Fruit fly (Drosophila melanogaster): ENCODE results near the gene sti.

DNA sequence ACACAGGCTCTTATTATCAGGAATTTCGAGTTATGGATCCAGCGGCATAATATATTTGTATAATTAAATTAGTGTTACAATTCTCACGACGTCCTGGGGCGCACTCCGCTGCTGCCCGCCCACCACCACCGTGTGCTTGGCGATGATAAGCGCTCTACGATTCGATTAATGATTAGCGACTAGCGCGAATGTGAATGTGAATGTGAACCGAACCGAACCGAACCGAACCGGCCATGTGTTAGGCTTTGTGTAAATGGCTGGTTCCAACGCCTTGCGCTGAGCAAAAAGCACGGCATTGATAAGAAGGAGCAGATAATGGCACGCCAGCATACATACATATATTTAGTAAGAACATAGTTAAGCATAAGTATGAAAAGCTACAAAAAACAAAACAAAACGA lies 4.7 kb upstream of the sti start:
- TF ChIP-seq Hr78 (GFP tag; optimal IDR thresholded peaks at IDR 0.05), result no peak
- TF ChIP-seq CG32264 (GFP tag; optimal IDR thresholded peaks at IDR 0.05), result no peak
- no peak for TF ChIP-seq Hnf4 (GFP tag; optimal IDR thresholded peaks at IDR 0.05)
- TF ChIP-seq pan (optimal IDR thresholded peaks at IDR 0.05), result no peak
- TF ChIP-seq N (GFP tag; optimal IDR thresholded peaks at IDR 0.05), result no peak
- no peak for TF ChIP-seq Sp1 (GFP tag; optimal IDR thresholded peaks at IDR 0.05)
- TF ChIP-seq dmrt93B (GFP tag; optimal IDR thresholded peaks at IDR 0.05), result no peak
- no peak for TF ChIP-seq jim (GFP tag; optimal IDR thresholded peaks at IDR 0.05)
- no peak for TF ChIP-seq psq (GFP tag; optimal IDR thresholded peaks at IDR 0.05)
- no peak for TF ChIP-seq woc (GFP tag; optimal IDR thresholded peaks at IDR 0.05)
- no peak for TF ChIP-seq Myc (optimal IDR thresholded peaks at IDR 0.05)

All from whole organism, wandering third instar larva.